Worm (Caenorhabditis elegans): ENCODE data around the gene prx-6.

Gene prx-6

DNA sequence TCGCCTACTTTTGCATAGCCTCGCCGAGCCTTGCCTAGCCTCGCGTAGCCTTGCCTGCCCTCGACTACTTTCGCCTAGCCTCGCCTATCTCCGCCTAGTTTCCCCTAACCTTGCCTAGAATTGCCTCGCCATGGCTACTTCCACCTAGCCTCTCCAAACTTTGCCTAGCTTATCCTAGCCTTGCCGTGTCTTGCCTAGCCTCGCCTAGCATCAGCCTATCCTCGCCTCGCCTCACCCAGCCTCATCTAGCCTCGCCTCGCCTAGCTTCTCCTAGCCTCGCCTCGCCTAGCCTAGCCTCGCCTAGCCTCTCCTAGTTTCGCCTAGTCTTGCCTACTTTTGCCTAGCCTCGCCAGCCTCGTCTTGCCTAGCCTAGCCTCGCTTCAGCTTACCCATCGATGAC lies 52.8 kb downstream of the prx-6 start:
- TF ChIP-seq pqm-1 (tag; optimal IDR thresholded peaks at IDR 0.05) (no peak), skn-1 (tag; optimal IDR thresholded peaks at IDR 0.05) (no peak)

DNA sequence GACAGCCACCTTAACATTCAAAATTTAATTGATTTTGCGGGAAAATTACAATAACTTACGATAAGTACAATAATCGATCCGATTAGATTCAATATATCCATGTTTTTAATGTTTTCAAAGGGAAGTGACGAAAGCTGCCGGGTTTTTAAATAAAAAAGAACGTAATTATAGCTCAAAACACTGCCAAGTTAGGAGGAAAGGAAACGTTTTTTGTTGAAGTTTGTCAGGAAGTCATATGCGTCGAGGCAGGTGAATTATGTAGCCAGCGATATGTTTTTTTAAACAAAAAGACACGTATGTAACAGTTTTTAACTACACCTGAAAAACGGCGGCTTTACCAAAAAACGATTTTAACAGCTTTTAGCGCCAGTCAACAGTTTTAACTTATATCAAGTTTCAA lies 54.2 kb downstream of the prx-6 start, which contains the start of gene srx-73:
Gene srx-73 (minus strand): TSS at position 101 of the 400 bp plus-strand sequence.
- TF ChIP-seq skn-1 (tag; optimal IDR thresholded peaks at IDR 0.05) (no peak), zag-1 (tag; optimal IDR thresholded peaks at IDR 0.05) (no peak), daf-12 (tag; optimal IDR thresholded peaks at IDR 0.05) (no peak), elt-1 (tag; optimal IDR thresholded peaks at IDR 0.05) (no peak), nfya-1 (tag; optimal IDR thresholded peaks at IDR 0.05; ENCODE audit: insufficient read depth) (no peak), pha-4 (tag; optimal IDR thresholded peaks at IDR 0.05) (no peak), nhr-67 (tag; optimal IDR thresholded peaks at IDR 0.05) (no peak), fos-1 (tag; optimal IDR thresholded peaks at IDR 0.05) (no peak), ama-1 (optimal IDR thresholded peaks at IDR 0.05) (no peak), ceh-9 (tag; optimal IDR thresholded peaks at IDR 0.05) (no peak), unc-62 (GFP tag; optimal IDR thresholded peaks at IDR 0.05) (no peak), nhr-23 (tag; optimal IDR thresholded peaks at IDR 0.05) (no peak)
